Worm (Caenorhabditis elegans): Measurements from ENCODE around the gene T20D4.7.
A peak's percentile ranks its signal among the peaks of the same experiment; 100 is the strongest.

T20D4.7 gene

DNA sequence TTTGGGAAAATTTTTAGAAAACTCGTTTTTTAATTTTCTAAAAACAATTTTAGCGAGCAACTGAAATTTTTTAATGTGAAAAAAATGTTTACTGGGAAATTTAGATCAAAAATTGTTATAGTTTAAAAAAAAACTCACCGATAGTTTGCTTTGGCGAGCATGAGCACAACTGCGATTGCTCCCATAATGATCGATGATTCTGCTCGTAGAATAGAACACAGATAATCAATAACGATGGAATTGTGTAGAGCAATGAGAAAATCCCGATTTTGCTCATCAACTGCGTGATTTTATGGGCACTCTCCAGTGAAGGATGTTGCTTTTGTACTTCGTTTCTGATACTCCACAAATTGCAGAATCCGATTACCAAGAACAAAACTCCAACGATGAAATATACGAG, 33.9 kb downstream of the T20D4.7 start:
- TF ChIP-seq php-3 (GFP tag; IDR thresholded peaks at IDR 0.05): no peak
- TF ChIP-seq aha-1 (tag): peak; percentile 81

ce11 chrV:3444777-3445089, 36.0 kb downstream of the T20D4.7 start, which contains the start of gene cfz-2:
cfz-2 (minus strand) TSS chrV:3444877.
- TF ChIP-seq lin-15B (tag; optimal IDR thresholded peaks at IDR 0.05) (no peak), daf-19 (GFP tag; conservative IDR thresholded peaks at IDR 0.05) (no peak), zip-11 (GFP tag; IDR thresholded peaks at IDR 0.05) (no peak), lin-13 (GFP tag; optimal IDR thresholded peaks at IDR 0.05) (no peak), R02D3.7 (tag; optimal IDR thresholded peaks at IDR 0.05) (no peak), jun-1 (tag; optimal IDR thresholded peaks at IDR 0.05) (no peak), zag-1 (tag; optimal IDR thresholded peaks at IDR 0.05) (no peak), F26F4.8 (GFP tag; conservative IDR thresholded peaks at IDR 0.05) (no peak), nhr-41 (GFP tag; IDR thresholded peaks at IDR 0.05) (no peak), unc-62 (GFP tag; optimal IDR thresholded peaks at IDR 0.05 in 1 of 2) (no peak), unc-62 (tag; optimal IDR thresholded peaks at IDR 0.05) (no peak), unc-39 (tag; optimal IDR thresholded peaks at IDR 0.05) (no peak), spr-1 (tag; optimal IDR thresholded peaks at IDR 0.05) (no peak), mxl-3 (GFP tag; optimal IDR thresholded peaks at IDR 0.05) (no peak), dmd-8 (GFP tag; IDR thresholded peaks at IDR 0.05) (no peak), nhr-76 (tag; optimal IDR thresholded peaks at IDR 0.05) (no peak), D1046.2 (GFP tag; IDR thresholded peaks at IDR 0.05) (no peak), zfp-3 (GFP tag; conservative IDR thresholded peaks at IDR 0.05) (no peak), madf-5 (GFP tag; IDR thresholded peaks at IDR 0.05) (no peak), lir-3 (tag; optimal IDR thresholded peaks at IDR 0.05) (no peak), ZK546.5 (tag; optimal IDR thresholded peaks at IDR 0.05) (no peak)

DNA sequence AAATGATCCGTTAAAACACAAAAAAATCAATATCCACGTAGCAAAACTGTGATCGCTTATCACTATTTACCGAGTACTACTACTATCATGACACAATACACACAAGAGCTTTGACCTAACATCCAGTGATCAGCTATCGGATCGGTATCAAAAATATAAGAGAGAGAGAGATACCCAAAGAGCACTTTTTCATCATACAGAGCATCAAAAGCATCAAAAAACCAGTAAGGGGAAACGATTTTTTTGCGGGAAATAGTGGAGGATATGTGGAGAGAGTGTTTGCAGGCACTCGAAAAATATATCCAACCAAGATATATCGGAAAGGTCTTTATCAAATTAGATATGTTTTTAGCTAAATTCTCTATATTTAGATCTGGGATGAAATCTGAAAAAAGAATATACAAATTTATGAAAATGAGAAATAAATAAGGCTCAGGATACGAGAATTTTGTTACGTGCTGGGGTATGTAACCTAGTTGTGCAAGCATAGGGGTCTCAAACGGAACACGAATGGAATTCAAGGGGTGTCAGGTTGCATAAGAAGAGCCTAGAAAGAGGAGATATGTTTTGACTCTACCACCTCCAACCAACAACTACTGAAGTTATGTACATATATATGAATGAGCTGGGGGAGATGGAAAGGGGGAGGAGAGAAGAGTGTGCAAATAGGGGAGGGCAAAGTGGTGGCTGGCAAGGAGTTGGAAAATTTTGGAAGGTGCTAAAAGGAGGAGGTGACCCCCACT, 36.6 kb downstream of the T20D4.7 start:
- TF ChIP-seq ceh-20 (GFP tag; IDR thresholded peaks at IDR 0.05) (no peak), saeg-2 (GFP tag; IDR thresholded peaks at IDR 0.05) (no peak), F49E8.2 (tag; optimal IDR thresholded peaks at IDR 0.05; ENCODE audit: borderline replicate concordance) (no peak), unc-62 (GFP tag; optimal IDR thresholded peaks at IDR 0.05 in 1 of 2) (peak in 1 of 2 experiments; percentile 83), unc-62 (tag; optimal IDR thresholded peaks at IDR 0.05) (no peak), php-3 (GFP tag; IDR thresholded peaks at IDR 0.05) (no peak)

DNA sequence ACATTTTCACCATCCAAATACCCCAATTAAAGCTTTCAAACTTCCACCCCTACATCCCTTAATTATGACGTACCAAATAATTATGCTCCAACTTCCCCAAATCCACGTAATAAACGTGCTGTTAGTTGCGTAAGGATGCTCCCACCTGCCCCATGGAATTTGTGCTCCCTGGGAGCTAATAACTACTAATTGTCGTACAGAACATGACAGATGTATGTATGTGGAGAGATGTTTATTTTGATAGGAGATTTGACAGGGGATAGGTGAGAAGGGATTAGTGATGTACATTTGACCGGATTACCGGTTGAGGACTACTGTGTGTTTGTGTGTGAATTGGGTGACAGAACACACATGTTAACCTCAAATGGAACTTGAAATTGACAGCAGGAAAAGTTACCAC, 41.1 kb downstream of the T20D4.7 start:
- TF ChIP-seq cey-2 (tag; optimal IDR thresholded peaks at IDR 0.05; ENCODE audit: borderline replicate concordance, insufficient read depth) (no peak), snpc-1.2 (GFP tag; IDR thresholded peaks at IDR 0.05) (no peak), hlh-30 (tag; optimal IDR thresholded peaks at IDR 0.05; ENCODE audit: insufficient read depth) (no peak), lin-15B (tag; optimal IDR thresholded peaks at IDR 0.05) (no peak), zfp-2 (tag; optimal IDR thresholded peaks at IDR 0.05) (no peak), ZK546.5 (tag; optimal IDR thresholded peaks at IDR 0.05) (no peak), fkh-10 (GFP tag; optimal IDR thresholded peaks at IDR 0.05) (no peak), nhr-28 (tag; optimal IDR thresholded peaks at IDR 0.05) (no peak), ceh-44 (GFP tag; IDR thresholded peaks at IDR 0.05) (no peak), T20F7.1 (GFP tag; optimal IDR thresholded peaks at IDR 0.05) (no peak), ceh-28 (tag; optimal IDR thresholded peaks at IDR 0.05) (no peak), dve-1 (tag; optimal IDR thresholded peaks at IDR 0.05; ENCODE audit: insufficient read depth) (no peak), lin-1 (GFP tag; IDR thresholded peaks at IDR 0.05) (no peak), madf-9 (GFP tag; conservative IDR thresholded peaks at IDR 0.05) (no peak), ctbp-1 (GFP tag; IDR thresholded peaks at IDR 0.05) (no peak), zip-2 (tag; optimal IDR thresholded peaks at IDR 0.05) (no peak), dmd-9 (GFP tag; IDR thresholded peaks at IDR 0.05) (no peak)
